Fruit fly (Drosophila melanogaster): Measurements from ENCODE around the gene CG13114.

The CG13114 gene

dm6 chr2L:9591146-9591545, 45.5 kb downstream of the CG13114 start:
- no peak for TF ChIP-seq CG17801 (GFP tag; optimal IDR thresholded peaks at IDR 0.05; ENCODE audit: partially characterized antibody)

- no peak for TF ChIP-seq CG17801 (GFP tag; optimal IDR thresholded peaks at IDR 0.05; ENCODE audit: partially characterized antibody)
Observed at dm6 chr2L:9594625-9595300, 49.2 kb downstream of the CG13114 start.

Measured in ovary, adult (tissue).